Worm (Caenorhabditis elegans): Measurements from ENCODE around the gene gly-11.

The gly-11 gene

DNA sequence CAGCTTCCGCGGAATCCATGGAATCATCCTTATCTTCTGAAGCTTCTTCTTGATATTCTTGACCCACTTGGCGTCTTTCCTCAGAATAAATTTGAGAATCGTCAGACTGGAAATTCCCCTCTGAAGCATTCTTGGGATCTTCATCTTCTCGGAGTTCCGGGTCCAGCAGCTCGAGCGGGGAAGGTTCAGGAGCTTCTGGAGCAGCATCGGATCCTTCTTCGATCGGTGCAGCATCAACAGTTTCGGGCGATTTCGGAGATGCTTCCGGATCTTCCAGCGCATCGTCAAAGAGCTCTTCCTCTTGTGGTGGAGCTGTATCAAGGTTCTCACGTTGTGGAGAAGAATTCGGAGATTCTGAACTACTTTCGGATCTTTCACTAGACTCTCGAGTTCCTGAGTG is 30.5 kb upstream of the gly-11 start:
- no peak for TF ChIP-seq Y53F4B.3 (GFP tag; IDR thresholded peaks at IDR 0.05)
- no peak for TF ChIP-seq repo-1 (tag; optimal IDR thresholded peaks at IDR 0.05)
- TF ChIP-seq ceh-58 (GFP tag; IDR thresholded peaks at IDR 0.05) = 0 out of 2 replicates have a peak, but pooled peaks have one; percentile 16

- TF ChIP-seq ztf-22 (GFP tag; optimal IDR thresholded peaks at IDR 0.05) = no peak
- peak; percentile 66 for TF ChIP-seq zfh-2 (GFP tag; conservative IDR thresholded peaks at IDR 0.05)
- no peak for TF ChIP-seq ceh-58 (GFP tag; IDR thresholded peaks at IDR 0.05)
- no peak for TF ChIP-seq lin-54 (GFP tag; optimal IDR thresholded peaks at IDR 0.05)
- TF ChIP-seq dpff-1 (tag; optimal IDR thresholded peaks at IDR 0.05) = no peak
- no peak for TF ChIP-seq B0035.1 (tag; optimal IDR thresholded peaks at IDR 0.05)
- 0 out of 2 replicates have a peak, but pooled peaks have one; percentile 28 for TF ChIP-seq lin-26 (GFP tag; IDR thresholded peaks at IDR 0.05)
- TF ChIP-seq egl-18 (GFP tag; IDR thresholded peaks at IDR 0.05) = no peak
These were observed 28.2 kb upstream of the gly-11 start for ce11 chrIII:12205271-12205670.

DNA sequence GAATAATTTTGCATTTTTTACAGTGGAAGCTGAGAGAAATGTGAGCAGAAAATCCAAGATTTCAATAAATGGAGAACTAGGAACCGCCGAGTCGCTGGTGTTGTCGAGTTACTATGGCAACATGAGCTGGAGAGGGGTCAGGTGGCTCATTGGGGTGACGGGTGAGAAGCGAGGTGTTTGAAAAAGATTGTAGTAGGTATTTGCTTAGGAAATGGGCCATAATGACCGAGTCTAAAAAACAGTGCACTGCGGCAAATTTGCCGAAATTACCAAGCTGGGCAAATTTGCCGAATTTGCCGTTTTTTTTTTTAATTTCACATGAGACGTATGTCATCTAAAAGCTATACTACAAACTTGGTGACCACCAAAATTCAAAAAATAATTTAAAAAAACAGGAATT is 25.4 kb upstream of the gly-11 start, which contains the start of gene osm-12:
osm-12 (minus strand) TSS at position 101 of the 400 bp plus-strand sequence.
- TF ChIP-seq hmg-1.2 (GFP tag; IDR thresholded peaks at IDR 0.05) (no peak), somi-1 (GFP tag; optimal IDR thresholded peaks at IDR 0.05) (no peak), ztf-28 (GFP tag; IDR thresholded peaks at IDR 0.05) (no peak), aptf-2 (GFP tag; conservative IDR thresholded peaks at IDR 0.05) (no peak), Y95B8A.8 (GFP tag; IDR thresholded peaks at IDR 0.05) (no peak), sptf-2 (GFP tag; optimal IDR thresholded peaks at IDR 0.05) (no peak), let-607 (tag; optimal IDR thresholded peaks at IDR 0.05) (no peak), hrde-1 (tag; optimal IDR thresholded peaks at IDR 0.05; ENCODE audit: borderline replicate concordance) (no peak), mes-4 (tag; optimal IDR thresholded peaks at IDR 0.05) (no peak), K12H6.12 (tag; optimal IDR thresholded peaks at IDR 0.05) (no peak), mel-28 (tag; optimal IDR thresholded peaks at IDR 0.05; ENCODE audit: borderline replicate concordance) (no peak), ztf-6 (GFP tag; IDR thresholded peaks at IDR 0.05) (no peak), rpc-1 (optimal IDR thresholded peaks at IDR 0.05) (no peak), rpc-1 (tag; optimal IDR thresholded peaks at IDR 0.05) (no peak), snpc-3.4 (tag; optimal IDR thresholded peaks at IDR 0.05) (no peak), dpl-1 (GFP tag; optimal IDR thresholded peaks at IDR 0.05) (no peak), dpff-1 (tag; optimal IDR thresholded peaks at IDR 0.05) (no peak), F52B5.7 (tag; optimal IDR thresholded peaks at IDR 0.05) (no peak)

DNA sequence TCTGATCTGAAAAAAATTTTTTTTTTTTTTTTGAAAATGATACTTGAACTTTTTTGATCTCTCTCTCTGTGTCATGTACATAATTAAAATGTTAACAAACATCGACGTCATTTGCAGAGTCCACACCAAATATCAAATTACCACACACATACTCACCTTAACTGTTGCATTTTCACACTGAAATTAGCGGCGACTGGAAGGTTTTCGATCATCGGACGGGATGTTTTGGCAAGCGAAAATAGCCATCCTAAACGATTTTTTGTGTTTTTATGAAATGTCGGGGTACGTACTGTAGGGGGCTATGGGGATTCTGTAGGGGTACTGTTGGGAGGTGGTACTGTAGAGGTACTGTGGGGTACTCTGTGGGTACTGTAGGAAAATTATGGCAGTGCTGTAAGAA is 21.1 kb upstream of the gly-11 start:
- TF ChIP-seq B0336.3 (GFP tag; IDR thresholded peaks at IDR 0.05) (no peak), ztf-3 (GFP tag; optimal IDR thresholded peaks at IDR 0.05) (no peak), sptf-2 (GFP tag; optimal IDR thresholded peaks at IDR 0.05) (no peak), F33H1.4 (GFP tag; IDR thresholded peaks at IDR 0.05) (no peak), ceh-40 (GFP tag; IDR thresholded peaks at IDR 0.05) (no peak), ets-4 (GFP tag; optimal IDR thresholded peaks at IDR 0.05) (no peak), athp-1 (tag; optimal IDR thresholded peaks at IDR 0.05) (no peak), Y53F4B.3 (GFP tag; IDR thresholded peaks at IDR 0.05) (no peak), snpc-1.3 (tag; optimal IDR thresholded peaks at IDR 0.05; ENCODE audit: insufficient read depth) (no peak), let-607 (tag; optimal IDR thresholded peaks at IDR 0.05) (no peak), hrde-1 (tag; optimal IDR thresholded peaks at IDR 0.05; ENCODE audit: borderline replicate concordance) (no peak), hlh-12 (tag; optimal IDR thresholded peaks at IDR 0.05) (no peak), K12H6.12 (tag; optimal IDR thresholded peaks at IDR 0.05) (no peak)
